Worm (Caenorhabditis elegans): ENCODE data around the gene ZC404.16.

- TF ChIP-seq mep-1 (tag; optimal IDR thresholded peaks at IDR 0.05) (no peak), elt-3 (tag; optimal IDR thresholded peaks at IDR 0.05) (no peak), lsy-2 (tag; optimal IDR thresholded peaks at IDR 0.05) (no peak), pha-4 (tag; optimal IDR thresholded peaks at IDR 0.05) (no peak), snpc-4 (tag; optimal IDR thresholded peaks at IDR 0.05) (no peak), nhr-2 (tag; optimal IDR thresholded peaks at IDR 0.05) (no peak), unc-39 (tag; optimal IDR thresholded peaks at IDR 0.05) (no peak), unc-62 (GFP tag; optimal IDR thresholded peaks at IDR 0.05) (no peak), nhr-28 (tag; optimal IDR thresholded peaks at IDR 0.05) (no peak), ztf-11 (tag; optimal IDR thresholded peaks at IDR 0.05) (no peak), nhr-12 (tag; optimal IDR thresholded peaks at IDR 0.05) (no peak), elt-1 (tag; optimal IDR thresholded peaks at IDR 0.05; ENCODE audit: borderline replicate concordance, insufficient read depth) (no peak)
These were observed 40.6 kb downstream of the ZC404.16 start, which contains the start of gene grl-8 for ce11 chrV:6732995-6733394.

All from whole organism, mixed stage, embryonic.